Fruit fly (Drosophila melanogaster) whole organism: ENCODE data around the gene CG7377.

Experiments used
- CG8478 ChIP-seq: fragments of >200 bp; optimal IDR thresholded peaks from 2 replicates; lab custom pipeline; 2018; ENCODE audit warnings: inconsistent platforms
- pan ChIP-seq: fragments of >200 bp; optimal IDR thresholded peaks from 2 replicates; lab custom pipeline; 2017
- psq ChIP-seq: fragments of >200 bp; optimal IDR thresholded peaks from 2 replicates; lab custom pipeline; 2017
- usp ChIP-seq: fragments of >200 bp; optimal IDR thresholded peaks from 2 replicates; lab custom pipeline; 2017; ENCODE audit warnings: missing biosample characterization, missing genetic modification characterization, mixed read lengths

dm6 chr3L:11550359-11551056 is 39.0 kb upstream of the CG7377 start:
- TF ChIP-seq pan (lab: Kevin White, UChicago) (no peak), usp (GFP tag; lab: Kevin White, UChicago) (no peak), psq (lab: Kevin White, UChicago) (no peak), CG8478 (lab: Kevin White, UChicago) (no peak)
